Worm (Caenorhabditis elegans) whole organism, L4 larva: ENCODE data around the gene Y7A5A.20.

Source experiments
- ama-1 ChIP-seq: fragments of 150-350 bp; optimal IDR thresholded peaks from 2 replicates; lab custom pipeline; 2014; ENCODE audit warnings: inconsistent platforms, mixed read lengths
- fkh-10 ChIP-seq: fragments of 150-350 bp; optimal IDR thresholded peaks from 2 replicates; lab custom pipeline; 2014; ENCODE audit warnings: missing biosample characterization, missing genetic modification reagents, missing genetic modification characterization
- hlh-30 ChIP-seq: sonication (generic microtip); optimal IDR thresholded peaks from 2 replicates; lab custom pipeline; 2017; ENCODE audit warnings: antibody characterized with exemption, mild to moderate bottlenecking, missing genetic modification characterization, missing compliant biosample characterization; ENCODE audit not compliant: insufficient read depth
- jun-1 ChIP-seq: fragments of 150-350 bp; optimal IDR thresholded peaks from 2 replicates; lab custom pipeline; 2014; ENCODE audit warnings: missing biosample characterization, missing genetic modification reagents, missing genetic modification characterization
- nhr-28 ChIP-seq: fragments of 150-350 bp; optimal IDR thresholded peaks from 2 replicates; lab custom pipeline; 2014; ENCODE audit warnings: missing biosample characterization, missing genetic modification characterization
- nhr-48 ChIP-seq: sonication (generic microtip); optimal IDR thresholded peaks from 2 replicates; lab custom pipeline; 2016; ENCODE audit warnings: mild to moderate bottlenecking, missing genetic modification characterization, missing compliant biosample characterization

DNA sequence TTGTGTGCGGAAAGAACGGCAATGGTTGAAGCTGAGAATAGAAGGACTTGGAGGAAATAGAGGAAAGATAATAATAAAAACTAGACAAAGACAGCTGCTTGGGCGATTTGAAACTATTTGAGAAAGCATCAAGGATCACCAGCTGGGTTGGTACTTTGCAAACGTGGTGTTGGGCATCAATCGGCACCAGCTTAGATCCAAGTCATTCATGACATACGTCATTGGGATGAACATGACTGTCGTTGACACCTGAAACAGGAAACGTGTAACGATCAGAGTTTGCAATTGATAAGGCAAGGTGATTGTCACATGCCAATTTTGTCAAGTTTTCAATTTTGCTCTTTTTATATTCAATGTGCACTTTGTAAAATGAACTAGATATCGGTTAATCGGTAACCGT lies 14.3 kb downstream of the Y7A5A.20 start:
- no peak for TF ChIP-seq jun-1 (tag; lab: Kevin White, UChicago)
- peak; percentile 64 for TF ChIP-seq hlh-30 (tag; lab: Kevin White, UChicago)
- no peak for TF ChIP-seq ama-1 (lab: Kevin White, UChicago)
- TF ChIP-seq nhr-28 (tag; lab: Kevin White, UChicago) = peak; percentile 46
- no peak for TF ChIP-seq fkh-10
- TF ChIP-seq nhr-48 = peak; percentile 90
